Fruit fly (Drosophila melanogaster): ENCODE measurements around the gene PH4alphaNE1.

- TF ChIP-seq svp (GFP tag) (no peak), esn (GFP tag; optimal IDR thresholded peaks at IDR 0.05) (no peak), Sox102F (GFP tag; optimal IDR thresholded peaks at IDR 0.05) (no peak), Hr39 (GFP tag; optimal IDR thresholded peaks at IDR 0.05) (no peak), fd59A (GFP tag; optimal IDR thresholded peaks at IDR 0.05) (no peak)
Measured at dm6 chr3R:30474667-30475213, 25.4 kb downstream of the PH4alphaNE1 start.
